Worm (Caenorhabditis elegans): Measurements from ENCODE around the gene Y6D1A.2.
A peak's percentile ranks its signal among the peaks of the same experiment; 100 is the strongest.

Y6D1A.2 gene

DNA sequence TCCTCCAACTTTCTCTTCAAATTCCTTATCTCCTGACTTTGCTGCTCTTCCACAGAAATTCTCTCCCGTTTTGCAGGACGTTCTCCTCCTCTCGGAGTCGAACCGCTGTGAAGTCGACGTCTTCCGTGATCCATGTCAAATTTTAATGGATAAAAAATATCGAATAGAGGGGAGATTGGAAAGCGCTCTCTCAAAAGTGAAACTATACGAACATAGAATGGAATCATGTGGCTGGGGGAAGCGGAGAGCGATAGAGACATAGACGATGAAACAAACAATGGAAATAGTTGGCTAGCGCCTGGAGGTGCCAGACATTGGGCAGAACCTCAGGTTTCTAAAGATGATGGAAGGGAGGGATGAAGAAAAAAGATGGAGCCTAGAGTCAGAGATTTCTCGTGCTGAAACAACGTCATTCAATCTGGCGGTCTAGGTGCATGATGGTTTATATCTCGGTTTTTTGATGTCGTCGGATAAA, 5.8 kb downstream of the Y6D1A.2 start, which contains the start of gene F43G6.8 (continued):
- TF ChIP-seq ztf-22 (GFP tag; optimal IDR thresholded peaks at IDR 0.05), result no peak
- no peak for TF ChIP-seq aptf-2 (GFP tag; conservative IDR thresholded peaks at IDR 0.05)
- TF ChIP-seq nhr-27 (tag; optimal IDR thresholded peaks at IDR 0.05), result no peak
- TF ChIP-seq K11D2.4 (GFP tag; IDR thresholded peaks at IDR 0.05), result no peak
- TF ChIP-seq nhr-90 (tag; optimal IDR thresholded peaks at IDR 0.05), result no peak
- TF ChIP-seq ceh-91 (GFP tag; IDR thresholded peaks at IDR 0.05), result no peak
- TF ChIP-seq hmg-20 (GFP tag; IDR thresholded peaks at IDR 0.05), result no peak
- TF ChIP-seq egrh-3 (GFP tag; IDR thresholded peaks at IDR 0.05), result no peak
- no peak for TF ChIP-seq let-526 (GFP tag; IDR thresholded peaks at IDR 0.05)
- TF ChIP-seq Y53F4B.3 (GFP tag; IDR thresholded peaks at IDR 0.05), result no peak
- no peak for TF ChIP-seq F39B2.1 (GFP tag; IDR thresholded peaks at IDR 0.05)
- no peak for TF ChIP-seq tbp1 (GFP tag; optimal IDR thresholded peaks at IDR 0.05)
- no peak for TF ChIP-seq ztf-25 (GFP tag; IDR thresholded peaks at IDR 0.05)
- no peak for TF ChIP-seq akir-1 (GFP tag; optimal IDR thresholded peaks at IDR 0.05)
- no peak for TF ChIP-seq unc-62 (GFP tag; optimal IDR thresholded peaks at IDR 0.05)
- no peak for TF ChIP-seq pha-4 (tag; optimal IDR thresholded peaks at IDR 0.05)
- TF ChIP-seq B0261.1 (tag; optimal IDR thresholded peaks at IDR 0.05), result no peak
- no peak for TF ChIP-seq sptf-2 (GFP tag; optimal IDR thresholded peaks at IDR 0.05)
- no peak for TF ChIP-seq lin-54 (GFP tag; optimal IDR thresholded peaks at IDR 0.05)
- TF ChIP-seq dpff-1 (tag; optimal IDR thresholded peaks at IDR 0.05), result no peak
- no peak for TF ChIP-seq sdz-38 (tag; optimal IDR thresholded peaks at IDR 0.05)
- TF ChIP-seq mes-4 (tag; optimal IDR thresholded peaks at IDR 0.05), result no peak
- no peak for TF ChIP-seq lin-40 (tag; optimal IDR thresholded peaks at IDR 0.05)
- TF ChIP-seq madf-8 (GFP tag; conservative IDR thresholded peaks at IDR 0.05), result no peak
- TF ChIP-seq attf-6 (GFP tag; IDR thresholded peaks at IDR 0.05), result no peak
- no peak for TF ChIP-seq ceh-27 (GFP tag; optimal IDR thresholded peaks at IDR 0.05)
- no peak for TF ChIP-seq lsy-27 (tag; optimal IDR thresholded peaks at IDR 0.05; ENCODE audit: borderline replicate concordance, insufficient read depth)
- TF ChIP-seq egl-18 (GFP tag; IDR thresholded peaks at IDR 0.05), result no peak
- TF ChIP-seq F22D6.2 (tag; optimal IDR thresholded peaks at IDR 0.05), result no peak
- 0 out of 2 replicates have a peak, but pooled peaks have one; percentile 42 for TF ChIP-seq dox-1 (GFP tag; IDR thresholded peaks at IDR 0.05)
- no peak for TF ChIP-seq ztf-6 (GFP tag; IDR thresholded peaks at IDR 0.05)
- peak; percentile 45; the same call in 1 of the 2 replicates for TF ChIP-seq mcd-1 (GFP tag; IDR thresholded peaks at IDR 0.05)
- no peak for TF ChIP-seq cebp-1 (GFP tag; IDR thresholded peaks at IDR 0.05)
- no peak for TF ChIP-seq cebp-1 (tag; optimal IDR thresholded peaks at IDR 0.05)
- TF ChIP-seq die-1 (tag; optimal IDR thresholded peaks at IDR 0.05), result no peak
- TF ChIP-seq cebp-2 (GFP tag; IDR thresholded peaks at IDR 0.05), result no peak
- TF ChIP-seq rcor-1 (GFP tag; IDR thresholded peaks at IDR 0.05), result 0 out of 2 replicates have a peak, but pooled peaks have one; percentile 14

DNA sequence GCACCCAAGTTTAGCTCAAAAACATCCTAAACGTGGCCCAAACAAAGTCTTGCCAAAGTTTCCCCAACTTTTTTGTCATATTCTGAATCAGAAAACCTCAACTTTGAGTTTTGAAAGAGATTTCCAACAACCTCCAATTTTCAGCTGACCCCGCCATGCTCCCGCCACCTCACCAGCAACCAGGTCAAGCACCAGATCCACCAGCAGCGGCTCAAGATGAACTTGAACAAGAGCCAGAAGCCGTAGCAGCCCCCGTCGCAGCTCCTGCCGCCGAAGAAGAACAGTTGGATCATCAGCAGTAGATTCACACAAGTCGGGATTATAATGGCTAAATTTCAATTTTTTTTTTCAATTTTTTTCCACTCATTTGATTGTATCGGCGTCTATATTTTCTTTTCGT, 8.5 kb downstream of the Y6D1A.2 start:
- peak; percentile 20; the same call in 1 of the 2 replicates for TF ChIP-seq egrh-3 (GFP tag; IDR thresholded peaks at IDR 0.05)
- TF ChIP-seq pha-4 (tag; optimal IDR thresholded peaks at IDR 0.05), result no peak
- TF ChIP-seq zfh-2 (GFP tag; conservative IDR thresholded peaks at IDR 0.05), result peak; percentile 57; the same call in 1 of the 2 replicates
- TF ChIP-seq ztf-25 (GFP tag; IDR thresholded peaks at IDR 0.05), result no peak
- no peak for TF ChIP-seq sdz-38 (tag; optimal IDR thresholded peaks at IDR 0.05)
- no peak for TF ChIP-seq F23B12.7 (tag; optimal IDR thresholded peaks at IDR 0.05; ENCODE audit: insufficient read depth)
